Fruit fly (Drosophila melanogaster) whole organism, pupa: ENCODE results near the gene CG14230.

ENCODE experiments used
- CG10348 ChIP-seq: fragments of 200-800 bp; sonication (Bioruptor generic); IDR thresholded peaks from 2 replicates; pipeline ENCODE4 v1.3.6; 2022; ENCODE audit warnings: missing biosample characterization, missing genetic modification characterization
- CG12605 ChIP-seq: fragments of 200-800 bp; sonication (Bioruptor generic); IDR thresholded peaks from 2 replicates; pipeline ENCODE4 v1.3.6; 2022; ENCODE audit warnings: missing biosample characterization, missing genetic modification characterization
- CG13204 ChIP-seq: fragments of 200-800 bp; sonication (Bioruptor generic); optimal IDR thresholded peaks from 2 replicates; lab custom pipeline; 2018; ENCODE audit warnings: missing biosample characterization, mild to moderate bottlenecking, missing genetic modification characterization, moderate library complexity
- CG14655 ChIP-seq: fragments of 200-800 bp; sonication (Bioruptor generic); optimal IDR thresholded peaks from 3 replicates; lab custom pipeline; 2017; ENCODE audit warnings: mild to moderate bottlenecking, missing biosample characterization, missing genetic modification reagents, missing genetic modification characterization
- CG15710 ChIP-seq: fragments of 200-800 bp; sonication (Bioruptor generic); optimal IDR thresholded peaks from 2 replicates; lab custom pipeline; 2018; ENCODE audit warnings: missing biosample characterization, mild to moderate bottlenecking, missing genetic modification characterization, moderate library complexity
- CG17806 ChIP-seq: fragments of 200-800 bp; sonication (Bioruptor generic); optimal IDR thresholded peaks from 2 replicates; lab custom pipeline; 2018; ENCODE audit warnings: missing biosample characterization, mild to moderate bottlenecking, missing genetic modification characterization, moderate library complexity
- CG32121 ChIP-seq: fragments of 200-800 bp; sonication (Bioruptor generic); IDR thresholded peaks from 2 replicates; pipeline ENCODE4 v1.3.6; 2022; ENCODE audit warnings: missing biosample characterization, missing genetic modification characterization
- CG34367 ChIP-seq: fragments of 200-800 bp; sonication (Bioruptor generic); optimal IDR thresholded peaks from 2 replicates; lab custom pipeline; 2018; ENCODE audit warnings: missing biosample characterization, mild to moderate bottlenecking, missing genetic modification characterization
- CG4496 ChIP-seq: fragments of 200-800 bp; sonication (Bioruptor generic); IDR thresholded peaks from 3 replicates; pipeline ENCODE4 v1.3.6; 2022; ENCODE audit warnings: missing biosample characterization, missing genetic modification characterization
- CG8159 ChIP-seq: fragments of 200-800 bp; sonication (Bioruptor generic); optimal IDR thresholded peaks from 3 replicates; lab custom pipeline; 2018; ENCODE audit warnings: missing biosample characterization, mild to moderate bottlenecking, missing genetic modification characterization, moderate library complexity
- CG8301 ChIP-seq: fragments of 200-800 bp; sonication (Bioruptor generic); optimal IDR thresholded peaks from 2 replicates; lab custom pipeline; 2018; ENCODE audit warnings: missing biosample characterization, mild to moderate bottlenecking, missing genetic modification characterization
- CG9948 ChIP-seq: fragments of 200-800 bp; sonication (Bioruptor generic); optimal IDR thresholded peaks from 2 replicates; lab custom pipeline; 2018; ENCODE audit warnings: missing biosample characterization, mild to moderate bottlenecking, missing genetic modification characterization, moderate library complexity
- D1 ChIP-seq: fragments of 200-800 bp; sonication (Bioruptor generic); optimal IDR thresholded peaks from 2 replicates; lab custom pipeline; 2018; ENCODE audit warnings: missing biosample characterization, mild to moderate bottlenecking, missing genetic modification characterization, moderate library complexity
- EcR ChIP-seq: fragments of 200-800 bp; sonication (Bioruptor generic); optimal IDR thresholded peaks from 3 replicates; lab custom pipeline; 2019; ENCODE audit warnings: missing biosample characterization, missing genetic modification characterization, mild to moderate bottlenecking, moderate library complexity, missing genetic modification reagents
- Ets98B ChIP-seq: fragments of 200-800 bp; sonication (Bioruptor generic); IDR thresholded peaks from 2 replicates; pipeline ENCODE4 v1.3.6; 2022; ENCODE audit warnings: missing biosample characterization, missing genetic modification characterization
- Pif1A ChIP-seq: fragments of 200-800 bp; sonication (Bioruptor generic); optimal IDR thresholded peaks from 3 replicates; lab custom pipeline; 2016; ENCODE audit warnings: missing biosample characterization, missing genetic modification characterization
- Pif1B ChIP-seq: fragments of 200-800 bp; sonication (Bioruptor generic); optimal IDR thresholded peaks from 3 replicates; lab custom pipeline; 2016; ENCODE audit warnings: missing biosample characterization, missing genetic modification characterization
- Snoo ChIP-seq: fragments of 200-800 bp; sonication (Bioruptor generic); optimal IDR thresholded peaks from 3 replicates; lab custom pipeline; 2017; ENCODE audit warnings: missing biosample characterization, mild to moderate bottlenecking, missing genetic modification characterization, inconsistent platforms
- fd96Ca ChIP-seq: fragments of 200-800 bp; sonication (Bioruptor generic); IDR thresholded peaks from 3 replicates; pipeline ENCODE4 v1.3.6; 2022; ENCODE audit warnings: missing biosample characterization, missing genetic modification characterization
- gl ChIP-seq: fragments of 200-800 bp; sonication (Bioruptor generic); optimal IDR thresholded peaks from 2 replicates; lab custom pipeline; 2018; ENCODE audit warnings: missing biosample characterization, mild to moderate bottlenecking, missing genetic modification characterization
- rn ChIP-seq: fragments of 200-800 bp; sonication (Bioruptor generic); IDR thresholded peaks from 2 replicates; pipeline ENCODE4 v1.3.6; 2022; ENCODE audit warnings: missing biosample characterization, missing genetic modification characterization

Gene CG14230

dm6 chrX:19694792-19695558, 9.0 kb upstream of the CG14230 start, which contains the start of gene CG14229:
TSS of gene CG14229 (minus strand) at chrX:19695250.
- TF ChIP-seq gl (tag; lab: Kevin White, UChicago) (no peak), Pif1B (peak; percentile 22), Ets98B (GFP tag; lab: Robert Waterston, UW) (0 out of 2 replicates have a peak, but pooled peaks have one; percentile 45), CG32121 (no peak), CG8159 (tag; lab: Kevin White, UChicago) (no peak), Pif1A (GFP tag; lab: Kevin White, UChicago) (peak; percentile 3), CG14655 (GFP tag; lab: Kevin White, UChicago) (no peak), CG4496 (GFP tag; lab: Robert Waterston, UW) (peak; percentile 79), CG9948 (tag; lab: Kevin White, UChicago) (no peak), CG34367 (tag; lab: Kevin White, UChicago) (no peak), Snoo (tag; lab: Kevin White, UChicago) (peak; percentile 15), CG8301 (tag; lab: Kevin White, UChicago) (peak; percentile 18), fd96Ca (GFP tag; lab: Robert Waterston, UW) (no peak), CG10348 (GFP tag; lab: Robert Waterston, UW) (no peak), D1 (tag; lab: Kevin White, UChicago) (no peak), rn (no peak), EcR (GFP tag; lab: Kevin White, UChicago) (no peak), CG15710 (tag; lab: Kevin White, UChicago) (peak; percentile 7), CG12605 (GFP tag; lab: Robert Waterston, UW) (peak; percentile 18; the same call in 1 of the 2 replicates), CG17806 (tag; lab: Kevin White, UChicago) (peak; percentile 12), CG13204 (no peak)

- no peak for TF ChIP-seq rn
- no peak for TF ChIP-seq Pif1A (GFP tag; lab: Kevin White, UChicago)
- TF ChIP-seq CG4496 (GFP tag; lab: Robert Waterston, UW) = peak; percentile 42; the same call in 1 of the 3 replicates
- TF ChIP-seq Ets98B (GFP tag; lab: Robert Waterston, UW) = no peak
- TF ChIP-seq Pif1B = no peak
Measured at dm6 chrX:19696845-19697244, 7.1 kb upstream of the CG14230 start, which contains the start of gene Cdc42. TSS of gene Cdc42 (plus strand) at chrX:19697091.

- TF ChIP-seq CG4496 (GFP tag; lab: Robert Waterston, UW) (0 out of 3 replicates have a peak, but pooled peaks have one; percentile 17), fd96Ca (GFP tag; lab: Robert Waterston, UW) (0 out of 3 replicates have a peak, but pooled peaks have one; percentile 23), CG17806 (tag; lab: Kevin White, UChicago) (no peak), gl (tag; lab: Kevin White, UChicago) (no peak)
- TF ChIP-seq, all 21 proteins: peak for 2
Measured at dm6 chrX:19697255-19697877, 6.6 kb upstream of the CG14230 start.

dm6 chrX:19701611-19702010, 2.4 kb upstream of the CG14230 start, which contains the start of gene Tcs4:
TSS of gene Tcs4 (minus strand) at chrX:19701755.
- TF ChIP-seq CG4496 (GFP tag; lab: Robert Waterston, UW) (no peak), Ets98B (GFP tag; lab: Robert Waterston, UW) (peak; percentile 34; the same call in 1 of the 2 replicates)

dm6 chrX:19711936-19712335, 8.0 kb downstream of the CG14230 start:
- TF ChIP-seq rn (no peak), CG34367 (tag; lab: Kevin White, UChicago) (no peak), gl (tag; lab: Kevin White, UChicago) (no peak), CG15710 (tag; lab: Kevin White, UChicago) (no peak), D1 (tag; lab: Kevin White, UChicago) (no peak), Ets98B (GFP tag; lab: Robert Waterston, UW) (no peak), CG32121 (no peak), CG9948 (tag; lab: Kevin White, UChicago) (no peak), EcR (GFP tag; lab: Kevin White, UChicago) (no peak), Pif1A (GFP tag; lab: Kevin White, UChicago) (no peak), CG13204 (no peak), CG8159 (tag; lab: Kevin White, UChicago) (no peak), Pif1B (no peak), CG12605 (GFP tag; lab: Robert Waterston, UW) (no peak), CG10348 (GFP tag; lab: Robert Waterston, UW) (no peak), CG4496 (GFP tag; lab: Robert Waterston, UW) (no peak), CG14655 (GFP tag; lab: Kevin White, UChicago) (no peak), CG8301 (tag; lab: Kevin White, UChicago) (no peak), fd96Ca (GFP tag; lab: Robert Waterston, UW) (no peak)
